3 fruit fly cellular contexts compared by ENCODE assay signal in genomic region chr3L:5855098-5855497, dm6.
TF ChIP-seq lines count a peak whose summit lies in the region.

No protein-coding gene starts in this region.

- TF ChIP-seq CTCF in whole organism, embryonic (GFP tag; optimal IDR thresholded peaks at IDR 0.05; lab: Kevin White, UChicago), result no peak

TF ChIP-seq in whole organism, embryonic, 481 proteins besides CTCF, POLR2A, EP300 and RAD21:
- TF ChIP-seq Xrp1 (GFP tag; IDR thresholded peaks at IDR 0.05; lab: Robert Waterston, UW) (0 out of 2 replicates have a peak, but pooled peaks have one; percentile 9), CG17829 (tag; optimal IDR thresholded peaks at IDR 0.05; lab: Kevin White, UChicago) (no peak), insv (GFP tag; optimal IDR thresholded peaks at IDR 0.05; lab: Kevin White, UChicago) (no peak), Ets65A (GFP tag; lab: Kevin White, UChicago) (peak; percentile 64), CG11247 (GFP tag; IDR thresholded peaks at IDR 0.05; lab: Robert Waterston, UW) (no peak), D19A (tag; optimal IDR thresholded peaks at IDR 0.05; lab: Kevin White, UChicago) (peak; percentile 17), sens (GFP tag; lab: Kevin White, UChicago) (peak; percentile 21)

TF ChIP-seq in whole organism, prepupa, 60 proteins besides CTCF, POLR2A, EP300 and RAD21:
- TF ChIP-seq lz (GFP tag; optimal IDR thresholded peaks at IDR 0.05; lab: Kevin White, UChicago), result no peak
- TF ChIP-seq fd85E (GFP tag; optimal IDR thresholded peaks at IDR 0.05; lab: Kevin White, UChicago), result no peak
- no peak for TF ChIP-seq Gug (GFP tag; IDR thresholded peaks at IDR 0.05; lab: Robert Waterston, UW)
- no peak for TF ChIP-seq Smox (GFP tag; optimal IDR thresholded peaks at IDR 0.05; lab: Kevin White, UChicago)
- no peak for TF ChIP-seq CG11294 (GFP tag; IDR thresholded peaks at IDR 0.05; lab: Robert Waterston, UW)
- peak; percentile 56 for TF ChIP-seq CG15336 (GFP tag; IDR thresholded peaks at IDR 0.05; lab: Robert Waterston, UW)
- TF ChIP-seq achi (GFP tag; optimal IDR thresholded peaks at IDR 0.05; lab: Kevin White, UChicago), result no peak
- no peak for TF ChIP-seq CG16779 (tag; optimal IDR thresholded peaks at IDR 0.05; lab: Kevin White, UChicago)
- no peak for TF ChIP-seq CG6854 (GFP tag; optimal IDR thresholded peaks at IDR 0.05; lab: Kevin White, UChicago)
- TF ChIP-seq Hr4 (GFP tag; optimal IDR thresholded peaks at IDR 0.05; lab: Kevin White, UChicago), result peak; percentile 4
- no peak for TF ChIP-seq dac (GFP tag; optimal IDR thresholded peaks at IDR 0.05; lab: Kevin White, UChicago)
- TF ChIP-seq Eip93F (GFP tag; optimal IDR thresholded peaks at IDR 0.05; lab: Kevin White, UChicago), result no peak
- TF ChIP-seq ss (GFP tag; optimal IDR thresholded peaks at IDR 0.05; lab: Kevin White, UChicago), result no peak
- TF ChIP-seq svp (GFP tag; lab: Kevin White, UChicago), result no peak
- TF ChIP-seq CG32006 (GFP tag; optimal IDR thresholded peaks at IDR 0.05; lab: Kevin White, UChicago), result peak; percentile 39
- TF ChIP-seq CG10631 (GFP tag; optimal IDR thresholded peaks at IDR 0.05; lab: Kevin White, UChicago), result peak; percentile 5
- TF ChIP-seq Sox15 (GFP tag; optimal IDR thresholded peaks at IDR 0.05; lab: Kevin White, UChicago), result no peak
- peak; percentile 38; the same call in 2 of the 3 replicates for TF ChIP-seq CG8119 (GFP tag; IDR thresholded peaks at IDR 0.05; lab: Robert Waterston, UW)
- TF ChIP-seq CG3919 (GFP tag; optimal IDR thresholded peaks at IDR 0.05; lab: Kevin White, UChicago), result peak; percentile 7
- TF ChIP-seq Eip75B (GFP tag; optimal IDR thresholded peaks at IDR 0.05; lab: Kevin White, UChicago), result no peak
- TF ChIP-seq spab (GFP tag; optimal IDR thresholded peaks at IDR 0.05; lab: Kevin White, UChicago), result no peak
- TF ChIP-seq CG3032 (tag; optimal IDR thresholded peaks at IDR 0.05; lab: Kevin White, UChicago), result no peak
- TF ChIP-seq CG11902 (GFP tag; optimal IDR thresholded peaks at IDR 0.05; lab: Kevin White, UChicago), result no peak
- no peak for TF ChIP-seq CG7368 (GFP tag; optimal IDR thresholded peaks at IDR 0.05; lab: Kevin White, UChicago)
- no peak for TF ChIP-seq Hr39 (GFP tag; optimal IDR thresholded peaks at IDR 0.05; lab: Kevin White, UChicago)
- no peak for TF ChIP-seq fd59A (GFP tag; optimal IDR thresholded peaks at IDR 0.05; lab: Kevin White, UChicago)
- TF ChIP-seq topi (GFP tag; optimal IDR thresholded peaks at IDR 0.05; lab: Kevin White, UChicago), result no peak
- TF ChIP-seq CG6792 (GFP tag; optimal IDR thresholded peaks at IDR 0.05; lab: Kevin White, UChicago), result no peak
- no peak for TF ChIP-seq Ets21C (GFP tag; optimal IDR thresholded peaks at IDR 0.05; lab: Kevin White, UChicago)
- TF ChIP-seq CG8319 (GFP tag; optimal IDR thresholded peaks at IDR 0.05; lab: Kevin White, UChicago), result no peak
- TF ChIP-seq Hr38 (GFP tag; optimal IDR thresholded peaks at IDR 0.05; lab: Kevin White, UChicago), result no peak
- TF ChIP-seq CG34406 (GFP tag; optimal IDR thresholded peaks at IDR 0.05; lab: Kevin White, UChicago), result no peak
- no peak for TF ChIP-seq CG6276 (GFP tag; optimal IDR thresholded peaks at IDR 0.05; lab: Kevin White, UChicago)
- no peak for TF ChIP-seq eg (GFP tag; IDR thresholded peaks at IDR 0.05; lab: Robert Waterston, UW)
- no peak for TF ChIP-seq CG4318 (GFP tag; optimal IDR thresholded peaks at IDR 0.05; lab: Kevin White, UChicago)
- TF ChIP-seq Met (GFP tag; optimal IDR thresholded peaks at IDR 0.05; lab: Kevin White, UChicago), result no peak
- no peak for TF ChIP-seq Sox102F (GFP tag; optimal IDR thresholded peaks at IDR 0.05; lab: Kevin White, UChicago)
- TF ChIP-seq Eip78C (GFP tag; lab: Kevin White, UChicago), result peak; percentile 57
- no peak for TF ChIP-seq acj6 (GFP tag; optimal IDR thresholded peaks at IDR 0.05; lab: Kevin White, UChicago)
- TF ChIP-seq dsx (GFP tag; optimal IDR thresholded peaks at IDR 0.05; lab: Kevin White, UChicago; ENCODE audit: poor library complexity, severe bottlenecking), result no peak
- no peak for TF ChIP-seq Sox14 (GFP tag; optimal IDR thresholded peaks at IDR 0.05; lab: Kevin White, UChicago)
- TF ChIP-seq Ets96B (tag; optimal IDR thresholded peaks at IDR 0.05; lab: Kevin White, UChicago), result no peak
- no peak for TF ChIP-seq CG6808 (GFP tag; optimal IDR thresholded peaks at IDR 0.05; lab: Kevin White, UChicago)
- no peak for TF ChIP-seq pdm3 (GFP tag; optimal IDR thresholded peaks at IDR 0.05; lab: Kevin White, UChicago)
TF ChIP-seq in whole organism, prepupa: peak in this region for 7.

TF ChIP-seq in whole organism, pupa, 21 proteins besides CTCF, POLR2A, EP300 and RAD21:
- TF ChIP-seq CG32121 (GFP tag; IDR thresholded peaks at IDR 0.05; lab: Robert Waterston, UW), result no peak
- TF ChIP-seq CG8301 (tag; optimal IDR thresholded peaks at IDR 0.05; lab: Kevin White, UChicago), result peak; percentile 46
- no peak for TF ChIP-seq CG8159 (tag; optimal IDR thresholded peaks at IDR 0.05; lab: Kevin White, UChicago)
- TF ChIP-seq CG14655 (GFP tag; optimal IDR thresholded peaks at IDR 0.05; lab: Kevin White, UChicago), result peak; percentile 63
- TF ChIP-seq Snoo (tag; optimal IDR thresholded peaks at IDR 0.05; lab: Kevin White, UChicago), result no peak
- TF ChIP-seq CG17806 (tag; optimal IDR thresholded peaks at IDR 0.05; lab: Kevin White, UChicago), result no peak
- TF ChIP-seq CG34367 (tag; optimal IDR thresholded peaks at IDR 0.05; lab: Kevin White, UChicago), result no peak
- no peak for TF ChIP-seq CG10348 (GFP tag; IDR thresholded peaks at IDR 0.05; lab: Robert Waterston, UW)
- TF ChIP-seq Pif1B (GFP tag; optimal IDR thresholded peaks at IDR 0.05; lab: Kevin White, UChicago), result no peak
- no peak for TF ChIP-seq Pif1A (GFP tag; optimal IDR thresholded peaks at IDR 0.05; lab: Kevin White, UChicago)
TF ChIP-seq in whole organism, pupa: peak in this region for 2.
